Worm (Caenorhabditis elegans) whole organism, L1 larva: ENCODE measurements around the gene F26F2.7.
A peak's percentile ranks its signal among the peaks of the same experiment; 100 is the strongest.

ENCODE experiments used
- C04F5.9 ChIP-seq: sonication (generic microtip); optimal IDR thresholded peaks from 2 replicates; lab custom pipeline; 2016; ENCODE audit warnings: missing genetic modification characterization, missing compliant biosample characterization
- C16A3.4 ChIP-seq: fragments of 150-350 bp; optimal IDR thresholded peaks from 2 replicates; lab custom pipeline; 2014; ENCODE audit warnings: missing biosample characterization, missing genetic modification characterization
- C34B4.2 ChIP-seq: sonication (generic microtip); optimal IDR thresholded peaks from 2 replicates; lab custom pipeline; 2017; ENCODE audit warnings: mild to moderate bottlenecking, missing genetic modification characterization, missing compliant biosample characterization
- F16B12.6 ChIP-seq: fragments of 150-350 bp; optimal IDR thresholded peaks from 2 replicates; lab custom pipeline; 2014; ENCODE audit warnings: missing biosample characterization, missing genetic modification characterization
- Y116A8C.19 ChIP-seq: sonication (generic microtip); optimal IDR thresholded peaks from 2 replicates; lab custom pipeline; 2016; ENCODE audit warnings: missing compliant biosample characterization, missing genetic modification characterization, borderline replicate concordance
- ama-1 ChIP-seq: fragments of 150-350 bp; optimal IDR thresholded peaks from 2 replicates; lab custom pipeline; 2014
- ceh-8 ChIP-seq: fragments of 200-800 bp; sonication (Bioruptor generic); optimal IDR thresholded peaks from 2 replicates; lab custom pipeline; 2018; ENCODE audit warnings: mild to moderate bottlenecking, missing genetic modification characterization, moderate library complexity, missing compliant biosample characterization
- ceh-90 ChIP-seq: sonication (generic microtip); optimal IDR thresholded peaks from 2 replicates; lab custom pipeline; 2016; ENCODE audit warnings: missing genetic modification characterization, missing compliant biosample characterization
- ces-1 ChIP-seq: fragments of 150-350 bp; optimal IDR thresholded peaks from 2 replicates; lab custom pipeline; 2014; ENCODE audit warnings: missing biosample characterization, missing genetic modification reagents, missing genetic modification characterization
- efl-3 ChIP-seq: fragments of 200-800 bp; sonication (Bioruptor generic); optimal IDR thresholded peaks from 2 replicates; lab custom pipeline; 2018; ENCODE audit warnings: mild to moderate bottlenecking, missing genetic modification characterization, missing compliant biosample characterization
- egl-13 ChIP-seq: sonication (generic microtip); optimal IDR thresholded peaks from 2 replicates; lab custom pipeline; 2016; ENCODE audit warnings: missing genotype, missing genetic modification reagents, missing genetic modification characterization, missing compliant biosample characterization
- elt-2 ChIP-seq: sonication (generic microtip); optimal IDR thresholded peaks from 2 replicates; lab custom pipeline; 2016; ENCODE audit warnings: missing genetic modification characterization, mild to moderate bottlenecking, inconsistent platforms, missing compliant biosample characterization, missing genetic modification reagents
- elt-3 ChIP-seq, 6 experiments: fragments of 150-350 bp in 1 of 6; sonication (generic microtip); optimal IDR thresholded peaks; 2 replicates each; lab custom pipeline; 2017 to 2018; ENCODE audit warnings: missing biosample characterization in 6 of 6, missing genetic modification characterization in 6 of 6, inconsistent platforms in 1 of 6
- ets-5 ChIP-seq: fragments of 200-800 bp; sonication (Bioruptor generic); IDR thresholded peaks from 2 replicates; pipeline ENCODE4 v1.3.6; 2022; ENCODE audit warnings: missing genetic modification characterization, missing compliant biosample characterization
- fkh-10 ChIP-seq: sonication (generic microtip); optimal IDR thresholded peaks from 2 replicates; lab custom pipeline; 2017; ENCODE audit warnings: missing biosample characterization, missing genetic modification reagents, missing genetic modification characterization
- fkh-4 ChIP-seq: sonication (generic microtip); optimal IDR thresholded peaks from 2 replicates; lab custom pipeline; 2016; ENCODE audit warnings: missing compliant biosample characterization, missing genetic modification characterization, borderline replicate concordance
- fkh-8 ChIP-seq: sonication (generic microtip); optimal IDR thresholded peaks from 2 replicates; lab custom pipeline; 2016; ENCODE audit warnings: mild to moderate bottlenecking, missing genetic modification characterization, missing compliant biosample characterization
- grh-1 ChIP-seq: fragments of 200-800 bp; sonication (Bioruptor generic); IDR thresholded peaks from 2 replicates; pipeline ENCODE4 v1.3.6; 2022; ENCODE audit warnings: missing genetic modification reagents, missing genetic modification characterization, missing compliant biosample characterization
- hlh-17 ChIP-seq: fragments of 200-800 bp; sonication (Bioruptor generic); optimal IDR thresholded peaks from 2 replicates; lab custom pipeline; 2018; ENCODE audit warnings: missing genetic modification characterization, mild to moderate bottlenecking, missing compliant biosample characterization, moderate library complexity, borderline replicate concordance
- hpl-2 ChIP-seq: fragments of 150-350 bp; optimal IDR thresholded peaks from 2 replicates; lab custom pipeline; 2014; ENCODE audit warnings: missing biosample characterization, missing genetic modification reagents, missing genetic modification characterization
- isw-1 ChIP-seq: fragments of 200-800 bp; sonication (Bioruptor generic); IDR thresholded peaks from 2 replicates; pipeline ENCODE4 v1.3.6; 2022; ENCODE audit warnings: missing genetic modification characterization, missing compliant biosample characterization
- jun-1 ChIP-seq: fragments of 150-350 bp; optimal IDR thresholded peaks from 2 replicates; lab custom pipeline; 2014; ENCODE audit warnings: missing biosample characterization, missing genetic modification reagents, missing genetic modification characterization
- lin-14 ChIP-seq: fragments of 200-800 bp; sonication (Bioruptor generic); optimal IDR thresholded peaks from 2 replicates; lab custom pipeline; 2018; ENCODE audit warnings: mild to moderate bottlenecking, missing genetic modification characterization, moderate library complexity, missing compliant biosample characterization
- lin-35 ChIP-seq, 2 experiments: fragments of 150-350 bp; optimal IDR thresholded peaks; 2 replicates each; lab custom pipeline; 2014; ENCODE audit warnings: missing biosample characterization in 2 of 2, missing genetic modification characterization in 2 of 2, missing genetic modification reagents in 2 of 2
- lin-39 ChIP-seq: fragments of 150-350 bp; optimal IDR thresholded peaks from 2 replicates; lab custom pipeline; 2014; ENCODE audit warnings: missing biosample characterization, missing genetic modification reagents, missing genetic modification characterization
- mdl-1 ChIP-seq, 2 experiments: fragments of 150-350 bp; optimal IDR thresholded peaks; 2 replicates each; lab custom pipeline; 2014 to 2017; ENCODE audit warnings: missing biosample characterization in 2 of 2, missing genetic modification characterization in 2 of 2, inconsistent platforms in 1 of 2
- mef-2 ChIP-seq: fragments of 150-350 bp; optimal IDR thresholded peaks from 2 replicates; lab custom pipeline; 2014; ENCODE audit warnings: missing biosample characterization, missing genetic modification characterization
- mep-1 ChIP-seq: fragments of 150-350 bp; optimal IDR thresholded peaks from 2 replicates; lab custom pipeline; 2014; ENCODE audit warnings: missing biosample characterization, missing genetic modification characterization
- nhr-12 ChIP-seq: sonication (generic microtip); optimal IDR thresholded peaks from 2 replicates; lab custom pipeline; 2017; ENCODE audit warnings: missing biosample characterization, missing genetic modification characterization
- nhr-28 ChIP-seq: fragments of 150-350 bp; optimal IDR thresholded peaks from 2 replicates; lab custom pipeline; 2014; ENCODE audit warnings: missing biosample characterization, missing genetic modification characterization
- nhr-77 ChIP-seq: fragments of 150-350 bp; optimal IDR thresholded peaks from 2 replicates; lab custom pipeline; 2014; ENCODE audit warnings: missing biosample characterization, missing genetic modification characterization
- pag-3 ChIP-seq: sonication (generic microtip); optimal IDR thresholded peaks from 2 replicates; lab custom pipeline; 2017; ENCODE audit warnings: missing genetic modification characterization, mild to moderate bottlenecking, missing compliant biosample characterization, antibody characterized with exemption, borderline replicate concordance; ENCODE audit not compliant: insufficient read depth
- pax-3 ChIP-seq: fragments of 200-800 bp; sonication (Bioruptor generic); optimal IDR thresholded peaks from 2 replicates; lab custom pipeline; 2018; ENCODE audit warnings: mild to moderate bottlenecking, missing genetic modification characterization, moderate library complexity, missing compliant biosample characterization
- rnt-1 ChIP-seq: sonication (generic microtip); optimal IDR thresholded peaks from 2 replicates; lab custom pipeline; 2016; ENCODE audit warnings: mild to moderate bottlenecking, missing genetic modification characterization, moderate library complexity, missing compliant biosample characterization
- skn-1 ChIP-seq: fragments of 150-350 bp; optimal IDR thresholded peaks from 2 replicates; lab custom pipeline; 2014; ENCODE audit warnings: missing biosample characterization, missing genetic modification characterization
- snpc-4 ChIP-seq: fragments of 150-350 bp; optimal IDR thresholded peaks from 2 replicates; lab custom pipeline; 2014; ENCODE audit warnings: missing biosample characterization, missing genetic modification characterization
- sox-4 ChIP-seq: sonication (generic microtip); optimal IDR thresholded peaks from 2 replicates; lab custom pipeline; 2016; ENCODE audit warnings: missing genetic modification characterization, missing compliant biosample characterization
- sup-37 ChIP-seq: fragments of 200-800 bp; sonication (Bioruptor generic); optimal IDR thresholded peaks from 2 replicates; lab custom pipeline; 2018; ENCODE audit warnings: mild to moderate bottlenecking, missing genetic modification characterization, missing compliant biosample characterization
- tbx-2 ChIP-seq: sonication (generic microtip); optimal IDR thresholded peaks from 2 replicates; lab custom pipeline; 2016; ENCODE audit warnings: missing genetic modification characterization, missing compliant biosample characterization
- tlp-1 ChIP-seq: fragments of 150-350 bp; optimal IDR thresholded peaks from 2 replicates; lab custom pipeline; 2014; ENCODE audit warnings: missing biosample characterization, missing genetic modification characterization
- unc-86 ChIP-seq: sonication (generic microtip); optimal IDR thresholded peaks from 2 replicates; lab custom pipeline; 2016; ENCODE audit warnings: missing genetic modification characterization, missing compliant biosample characterization
- zip-4 ChIP-seq: fragments of 200-800 bp; sonication (Bioruptor generic); optimal IDR thresholded peaks from 2 replicates; lab custom pipeline; 2018; ENCODE audit warnings: mild to moderate bottlenecking, missing genetic modification characterization, moderate library complexity, missing compliant biosample characterization
- ztf-11 ChIP-seq, 2 experiments: sonication (generic microtip); optimal IDR thresholded peaks; 2 replicates each; lab custom pipeline; 2016 to 2017; ENCODE audit warnings: missing genetic modification characterization in 2 of 2, missing biosample characterization in 1 of 2, missing compliant biosample characterization in 1 of 2
- ztf-4 ChIP-seq: fragments of 150-350 bp; optimal IDR thresholded peaks from 2 replicates; lab custom pipeline; 2014; ENCODE audit warnings: missing biosample characterization, missing genetic modification characterization

F26F2.7 gene

ce11 chrV:20580511-20581040 lies at the start of gene F26F2.7 (continued):
- TF ChIP-seq F16B12.6 (tag; lab: Kevin White, UChicago) (peak; percentile 53), nhr-77 (no peak), isw-1 (GFP tag; lab: Robert Waterston, UW) (peak; percentile 65), lin-35 (GFP tag; optimal IDR thresholded peaks at IDR 0.05; lab: Kevin White, UChicago) (peak; percentile 76 to 84), C16A3.4 (tag; lab: Kevin White, UChicago) (peak; percentile 82), elt-3 (tag; optimal IDR thresholded peaks at IDR 0.05; lab: Kevin White, UChicago) (peak in 2 of 6 experiments; percentile 33 to 66), elt-2 (peak; percentile 81), pax-3 (peak; percentile 65), mdl-1 (tag; optimal IDR thresholded peaks at IDR 0.05; lab: Kevin White, UChicago) (peak in 1 of 2 experiments; percentile 88), skn-1 (peak; percentile 57), grh-1 (GFP tag; lab: Robert Waterston, UW) (peak; percentile 66; the same call in 1 of the 2 replicates), fkh-10 (GFP tag; lab: Kevin White, UChicago) (peak; percentile 17), ceh-8 (GFP tag; lab: Kevin White, UChicago) (peak; percentile 30), C34B4.2 (no peak), ztf-11 (tag; optimal IDR thresholded peaks at IDR 0.05; lab: Kevin White, UChicago) (peak in 1 of 2 experiments; percentile 67), ces-1 (GFP tag; lab: Kevin White, UChicago) (no peak), egl-13 (tag; lab: Kevin White, UChicago) (peak; percentile 80), nhr-12 (tag; lab: Kevin White, UChicago) (no peak), jun-1 (tag; lab: Kevin White, UChicago) (peak; percentile 40), fkh-8 (tag; lab: Kevin White, UChicago) (peak; percentile 87), mef-2 (peak; percentile 23), lin-39 (tag; lab: Kevin White, UChicago) (peak; percentile 80), ama-1 (lab: Kevin White, UChicago) (no peak), snpc-4 (tag; lab: Kevin White, UChicago) (peak; percentile 81), mep-1 (tag; lab: Kevin White, UChicago) (peak; percentile 94), C04F5.9 (tag; lab: Kevin White, UChicago) (peak; percentile 64), sup-37 (GFP tag; lab: Kevin White, UChicago) (peak; percentile 30), pag-3 (tag; lab: Kevin White, UChicago) (no peak), tbx-2 (tag; lab: Kevin White, UChicago) (peak; percentile 89), sox-4 (tag; lab: Kevin White, UChicago) (peak; percentile 75), lin-14 (GFP tag; lab: Kevin White, UChicago) (peak; percentile 92), Y116A8C.19 (no peak)
- TF ChIP-seq, all 84 proteins: peak for 53

- TF ChIP-seq tlp-1 (tag; lab: Kevin White, UChicago): no peak
- TF ChIP-seq pax-3: no peak
- TF ChIP-seq fkh-8 (tag; lab: Kevin White, UChicago): peak; percentile 12
Measured at ce11 chrV:20534072-20534471, 46.7 kb upstream of the F26F2.7 start, which contains the start of gene famh-161. Gene famh-161, minus strand, starts transcription at chrV:20534172.

ce11 chrV:20536208-20536607 lies 44.6 kb upstream of the F26F2.7 start, which contains the start of gene Y38H6C.15:
Gene Y38H6C.15, minus strand, starts transcription at chrV:20536308.
- TF ChIP-seq tbx-2 (tag; lab: Kevin White, UChicago) (no peak), ceh-90 (tag; lab: Kevin White, UChicago) (no peak), unc-86 (tag; lab: Kevin White, UChicago) (no peak), Y116A8C.19 (no peak), elt-2 (no peak), ztf-4 (tag; lab: Kevin White, UChicago) (no peak), rnt-1 (tag; lab: Kevin White, UChicago) (no peak), ets-5 (no peak), fkh-4 (tag; lab: Kevin White, UChicago) (no peak), hlh-17 (GFP tag; lab: Kevin White, UChicago) (no peak), mef-2 (no peak), hpl-2 (GFP tag; lab: Kevin White, UChicago) (no peak), sup-37 (GFP tag; lab: Kevin White, UChicago) (no peak), efl-3 (no peak), nhr-77 (no peak), zip-4 (no peak), nhr-28 (tag; lab: Kevin White, UChicago) (no peak), pag-3 (tag; lab: Kevin White, UChicago) (no peak)
